Fruit fly (Drosophila melanogaster) whole organism, wandering third instar larva: ENCODE data around the gene CG32639.

Experiments used
- Abd-B ChIP-seq: fragments of >200 bp; optimal IDR thresholded peaks from 2 replicates; lab custom pipeline; 2017; ENCODE audit warnings: missing biosample characterization, missing genetic modification characterization
- CG32264 ChIP-seq: fragments of 200-800 bp; sonication (Bioruptor generic); optimal IDR thresholded peaks from 2 replicates; lab custom pipeline; 2016; ENCODE audit warnings: missing biosample characterization, missing genetic modification characterization
- CG9705 ChIP-seq: fragments of 200-800 bp; sonication (Bioruptor generic); optimal IDR thresholded peaks from 2 replicates; lab custom pipeline; 2018; ENCODE audit warnings: missing biosample characterization, mild to moderate bottlenecking, missing genetic modification characterization
- CrebA ChIP-seq: fragments of 200-800 bp; sonication (Bioruptor generic); optimal IDR thresholded peaks from 2 replicates; lab custom pipeline; 2016; ENCODE audit warnings: missing biosample characterization, mild to moderate bottlenecking, missing genetic modification characterization, borderline replicate concordance
- Dfd ChIP-seq: fragments of >200 bp; optimal IDR thresholded peaks from 2 replicates; lab custom pipeline; 2017; ENCODE audit warnings: missing biosample characterization, missing genetic modification characterization
- Dif ChIP-seq: fragments of 200-275, 200-300 bp; sonication (Bioruptor generic); optimal IDR thresholded peaks from 2 replicates; lab custom pipeline; 2018; ENCODE audit warnings: missing biosample characterization, missing genetic modification characterization; ENCODE audit not compliant: partially characterized antibody
- GATAd ChIP-seq: sonication (Bioruptor generic); optimal IDR thresholded peaks from 2 replicates; lab custom pipeline; 2016; ENCODE audit warnings: missing biosample characterization, missing genetic modification characterization
- HLH106 ChIP-seq: fragments of 200-800 bp; optimal IDR thresholded peaks from 3 replicates; lab custom pipeline; 2019; ENCODE audit warnings: missing biosample characterization, mild to moderate bottlenecking, missing genetic modification characterization, moderate library complexity
- Hnf4 ChIP-seq: fragments of 200-800 bp; sonication (Bioruptor generic); optimal IDR thresholded peaks from 2 replicates; lab custom pipeline; 2016; ENCODE audit warnings: missing biosample characterization, mild to moderate bottlenecking, missing genetic modification characterization
- Hr78 ChIP-seq: fragments of >200 bp; optimal IDR thresholded peaks from 2 replicates; lab custom pipeline; 2017; ENCODE audit warnings: missing biosample characterization, missing genetic modification characterization
- Hr83 ChIP-seq: fragments of 200-300 bp; sonication (Bioruptor generic); optimal IDR thresholded peaks from 2 replicates; lab custom pipeline; 2016; ENCODE audit warnings: missing biosample characterization, mild to moderate bottlenecking, missing genetic modification characterization, moderate library complexity; ENCODE audit not compliant: poor library complexity, severe bottlenecking
- Jra ChIP-seq: sonication (Bioruptor generic); optimal IDR thresholded peaks from 2 replicates; lab custom pipeline; 2016; ENCODE audit warnings: missing biosample characterization, missing genetic modification characterization
- Mio ChIP-seq: sonication (Bioruptor generic); optimal IDR thresholded peaks from 2 replicates; lab custom pipeline; 2016; ENCODE audit warnings: missing biosample characterization, missing genetic modification characterization
- Myc ChIP-seq: fragments of >200 bp; optimal IDR thresholded peaks from 2 replicates; lab custom pipeline; 2017
- N ChIP-seq: fragments of >200 bp; optimal IDR thresholded peaks from 2 replicates; lab custom pipeline; 2018; ENCODE audit warnings: missing biosample characterization, missing external identifiers, missing genetic modification characterization
- OdsH ChIP-seq: fragments of 200-800 bp; sonication (Bioruptor generic); optimal IDR thresholded peaks from 2 replicates; lab custom pipeline; 2016; ENCODE audit warnings: missing biosample characterization, mild to moderate bottlenecking, missing genetic modification characterization
- Rel ChIP-seq, 2 experiments: fragments of 200-800 bp; sonication (Bioruptor generic) in 1 of 2; optimal IDR thresholded peaks; 2 replicates in 1 of 2; 3 replicates in 1 of 2; lab custom pipeline; 2016 to 2019; ENCODE audit warnings: mild to moderate bottlenecking in 2 of 2, missing biosample characterization in 2 of 2, missing genetic modification characterization in 2 of 2, moderate library complexity in 1 of 2
- Sp1 ChIP-seq: fragments of 200-800 bp; sonication (Bioruptor generic); optimal IDR thresholded peaks from 3 replicates; lab custom pipeline; 2019; ENCODE audit warnings: missing biosample characterization, mild to moderate bottlenecking, missing genetic modification characterization, moderate library complexity
- Vsx2 ChIP-seq: fragments of 200-300, 225-300 bp; sonication (Bioruptor generic); optimal IDR thresholded peaks from 2 replicates; lab custom pipeline; 2018; ENCODE audit warnings: missing biosample characterization, missing genetic modification characterization; ENCODE audit not compliant: partially characterized antibody
- br ChIP-seq: fragments of 200-800 bp; sonication (Bioruptor generic); optimal IDR thresholded peaks from 2 replicates; lab custom pipeline; 2016; ENCODE audit warnings: missing biosample characterization, missing genetic modification characterization
- brk ChIP-seq: fragments of 200-800 bp; sonication (Bioruptor generic); optimal IDR thresholded peaks from 2 replicates; lab custom pipeline; 2016; ENCODE audit warnings: missing biosample characterization, mild to moderate bottlenecking, missing genetic modification characterization
- dl ChIP-seq, 2 experiments: fragments of 175-275, 200-275 bp in 1 of 2; fragments of 200-275 bp in 1 of 2; sonication (Bioruptor generic); optimal IDR thresholded peaks; lab custom pipeline; 2018; ENCODE audit warnings: mild to moderate bottlenecking in 2 of 2, missing biosample characterization in 2 of 2, missing genetic modification characterization in 2 of 2, moderate library complexity in 2 of 2; ENCODE audit not compliant: partially characterized antibody in 2 of 2, insufficient read depth in 1 of 2
- dmrt93B ChIP-seq: fragments of 200-800 bp; sonication (Bioruptor generic); optimal IDR thresholded peaks from 2 replicates; lab custom pipeline; 2018; ENCODE audit warnings: missing biosample characterization, mild to moderate bottlenecking, missing genetic modification characterization
- dsf ChIP-seq: sonication (Bioruptor generic); optimal IDR thresholded peaks from 2 replicates; lab custom pipeline; 2016; ENCODE audit warnings: missing biosample characterization, missing genetic modification characterization, borderline replicate concordance
- ey ChIP-seq: fragments of 200-800 bp; sonication (Bioruptor generic); optimal IDR thresholded peaks from 2 replicates; lab custom pipeline; 2016; ENCODE audit warnings: missing biosample characterization, missing genetic modification characterization
- foxo ChIP-seq, 2 experiments: fragments of 200-800 bp; sonication (Bioruptor generic); optimal IDR thresholded peaks; 2 replicates in 1 of 2; 3 replicates in 1 of 2; lab custom pipeline; 2016 to 2017; ENCODE audit warnings: missing biosample characterization in 2 of 2, missing genetic modification characterization in 2 of 2
- fru ChIP-seq: fragments of 200-800 bp; sonication (Bioruptor generic); optimal IDR thresholded peaks from 3 replicates; lab custom pipeline; 2016; ENCODE audit warnings: missing biosample characterization, mild to moderate bottlenecking, missing genetic modification characterization
- h ChIP-seq: fragments of 200-800 bp; sonication (Bioruptor generic); optimal IDR thresholded peaks from 3 replicates; lab custom pipeline; 2016; ENCODE audit warnings: missing biosample characterization, mild to moderate bottlenecking, missing genetic modification characterization
- jim ChIP-seq: fragments of 175-275, 200-325 bp; sonication (Bioruptor generic); optimal IDR thresholded peaks from 2 replicates; lab custom pipeline; 2016; ENCODE audit warnings: missing biosample characterization, mild to moderate bottlenecking, missing genetic modification characterization
- lola ChIP-seq: fragments of >200 bp; optimal IDR thresholded peaks from 2 replicates; lab custom pipeline; 2017; ENCODE audit warnings: missing biosample characterization, missing genetic modification characterization
- pan ChIP-seq: fragments of >200 bp; optimal IDR thresholded peaks from 2 replicates; lab custom pipeline; 2017
- psq ChIP-seq: fragments of 200-800 bp; sonication (Bioruptor generic); optimal IDR thresholded peaks from 3 replicates; lab custom pipeline; 2017; ENCODE audit warnings: missing biosample characterization, mild to moderate bottlenecking, missing genetic modification characterization, moderate library complexity
- rgr ChIP-seq: fragments of 200-800 bp; sonication (Bioruptor generic); optimal IDR thresholded peaks from 3 replicates; lab custom pipeline; 2016; ENCODE audit warnings: missing biosample characterization, mild to moderate bottlenecking, missing genetic modification characterization
- sage ChIP-seq: fragments of 200-800 bp; sonication (Bioruptor generic); optimal IDR thresholded peaks from 2 replicates; lab custom pipeline; 2016; ENCODE audit warnings: missing biosample characterization, mild to moderate bottlenecking, missing genetic modification characterization
- sv ChIP-seq: fragments of 200-800 bp; sonication (Bioruptor generic); optimal IDR thresholded peaks from 3 replicates; lab custom pipeline; 2016; ENCODE audit warnings: missing biosample characterization, missing genetic modification characterization
- tai ChIP-seq: sonication (Bioruptor generic); optimal IDR thresholded peaks from 2 replicates; lab custom pipeline; 2016; ENCODE audit warnings: missing biosample characterization, missing genetic modification characterization
- usp ChIP-seq: fragments of >200 bp; optimal IDR thresholded peaks from 2 replicates; lab custom pipeline; 2017; ENCODE audit warnings: missing biosample characterization, missing genetic modification characterization
- woc ChIP-seq: sonication (Bioruptor generic); optimal IDR thresholded peaks from 2 replicates; lab custom pipeline; 2016; ENCODE audit warnings: missing biosample characterization, mild to moderate bottlenecking, missing genetic modification characterization

CG32639 gene

DNA sequence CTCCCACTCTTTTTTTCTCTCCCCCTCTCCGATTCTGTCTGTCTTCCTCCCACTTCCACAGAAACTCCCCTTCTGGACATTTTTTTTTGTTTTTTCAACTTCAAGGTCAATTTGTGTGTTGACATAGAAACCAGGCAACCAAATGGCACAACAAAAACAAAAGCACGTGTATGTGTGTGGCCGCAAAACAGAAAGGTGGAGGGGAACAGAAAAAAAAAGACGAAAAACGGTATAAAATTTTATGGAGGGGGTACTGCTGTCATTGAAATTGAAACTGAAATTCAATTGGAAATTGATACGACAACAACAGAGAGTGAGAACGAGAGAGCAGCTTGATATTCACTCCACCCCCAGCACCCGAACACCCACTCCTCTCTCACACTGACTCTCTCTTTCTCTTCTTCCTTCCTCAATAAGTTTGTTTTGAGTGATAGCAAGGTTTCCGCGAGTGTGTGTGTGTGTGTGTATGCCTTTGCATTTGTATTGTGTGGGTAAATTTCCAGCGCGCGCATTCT lies 42.2 kb upstream of the CG32639 start:
- TF ChIP-seq psq (peak; percentile 47), tai (GFP tag; lab: Kevin White, UChicago) (no peak), CrebA (GFP tag; lab: Kevin White, UChicago) (no peak), dl (GFP tag; optimal IDR thresholded peaks at IDR 0.05; lab: Kevin White, UChicago; ENCODE audit: insufficient read depth in 1 of 2, partially characterized antibody in 2 of 2) (peak; percentile 81 to 83), jim (GFP tag; lab: Kevin White, UChicago) (peak; percentile 69), h (GFP tag; lab: Kevin White, UChicago) (peak; percentile 16), Vsx2 (GFP tag; lab: Kevin White, UChicago) (no peak), Dif (GFP tag; lab: Kevin White, UChicago) (peak; percentile 86), Hr83 (peak; percentile 8), Hr78 (GFP tag; lab: Kevin White, UChicago) (no peak), Rel (GFP tag; optimal IDR thresholded peaks at IDR 0.05; lab: Kevin White, UChicago) (no peak), Rel (tag; optimal IDR thresholded peaks at IDR 0.05; lab: Kevin White, UChicago) (peak; percentile 31), Mio (GFP tag; lab: Kevin White, UChicago) (no peak)

DNA sequence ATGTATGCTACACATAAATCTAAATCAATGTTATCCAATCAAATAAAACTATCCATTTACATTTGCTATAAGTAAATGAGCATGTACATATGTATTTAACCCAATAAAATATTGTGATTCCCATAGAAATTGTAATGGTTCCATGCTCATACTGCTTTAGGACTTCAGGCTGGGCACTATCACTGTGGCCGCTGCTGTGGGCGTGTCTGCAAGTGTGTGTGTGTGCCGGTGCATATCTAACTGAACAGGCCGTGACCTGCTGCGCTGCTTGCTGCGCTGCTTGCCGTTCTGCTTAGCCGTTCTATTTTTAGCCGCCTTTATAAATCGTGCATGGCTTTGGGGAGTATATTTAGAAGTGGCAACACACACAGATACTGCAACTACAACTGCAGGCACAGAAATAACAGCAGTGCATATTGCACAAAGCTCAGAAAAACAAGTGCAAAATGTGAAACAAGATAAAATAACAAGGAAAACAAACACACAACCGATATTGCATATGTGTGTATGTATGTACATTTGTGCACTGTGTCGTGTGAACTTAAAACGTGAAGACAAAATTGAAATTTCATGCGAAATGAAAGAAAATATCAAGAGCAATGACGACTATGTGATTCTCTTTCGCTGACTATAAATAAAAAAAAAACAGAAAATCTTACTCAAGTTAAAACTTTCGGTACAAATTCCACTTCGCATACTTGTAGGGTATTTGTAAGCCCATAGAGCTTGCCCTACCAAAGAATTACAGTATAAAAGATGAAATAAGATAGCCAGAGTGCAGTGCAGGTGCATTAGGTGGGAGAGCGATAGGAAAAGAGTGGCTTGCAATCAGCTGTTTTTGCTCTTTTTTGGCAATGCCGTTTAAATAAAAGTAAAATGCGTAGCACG lies 41.5 kb upstream of the CG32639 start:
- peak; percentile 46 for TF ChIP-seq ey (GFP tag; lab: Kevin White, UChicago)
- no peak for TF ChIP-seq CrebA (GFP tag; lab: Kevin White, UChicago)
- no peak for TF ChIP-seq Dfd (GFP tag; lab: Kevin White, UChicago)
- TF ChIP-seq dl (GFP tag; optimal IDR thresholded peaks at IDR 0.05; lab: Kevin White, UChicago; ENCODE audit: insufficient read depth in 1 of 2, partially characterized antibody in 2 of 2), result no peak
- TF ChIP-seq Vsx2 (GFP tag; lab: Kevin White, UChicago), result no peak
- no peak for TF ChIP-seq jim (GFP tag; lab: Kevin White, UChicago)
- TF ChIP-seq sage (GFP tag; lab: Kevin White, UChicago), result no peak
- no peak for TF ChIP-seq CG9705 (GFP tag; lab: Kevin White, UChicago)
- no peak for TF ChIP-seq dsf (GFP tag; lab: Kevin White, UChicago)
- peak; percentile 31 for TF ChIP-seq CG32264
- peak in 1 of 2 experiments; percentile 66 for TF ChIP-seq foxo (GFP tag; optimal IDR thresholded peaks at IDR 0.05; lab: Kevin White, UChicago)
- no peak for TF ChIP-seq pan
- TF ChIP-seq Jra (GFP tag; lab: Kevin White, UChicago), result no peak
- TF ChIP-seq HLH106, result peak; percentile 21
- TF ChIP-seq Abd-B, result no peak
- TF ChIP-seq brk (GFP tag; lab: Kevin White, UChicago), result no peak
- TF ChIP-seq Hr78 (GFP tag; lab: Kevin White, UChicago), result no peak
- peak; percentile 71 for TF ChIP-seq psq
- no peak for TF ChIP-seq lola
- peak; percentile 1 for TF ChIP-seq OdsH (GFP tag; lab: Kevin White, UChicago)
- TF ChIP-seq Myc, result no peak
- peak; percentile 17 for TF ChIP-seq tai (GFP tag; lab: Kevin White, UChicago)
- TF ChIP-seq woc, result peak; percentile 77
- TF ChIP-seq dmrt93B, result peak; percentile 51
- peak; percentile 69 for TF ChIP-seq h (GFP tag; lab: Kevin White, UChicago)
- TF ChIP-seq GATAd (GFP tag; lab: Kevin White, UChicago), result no peak
- TF ChIP-seq Hr83, result no peak
- peak; percentile 38 for TF ChIP-seq Hnf4 (GFP tag; lab: Kevin White, UChicago)
- no peak for TF ChIP-seq Dif (GFP tag; lab: Kevin White, UChicago)
- TF ChIP-seq sv (GFP tag; lab: Kevin White, UChicago), result no peak
- TF ChIP-seq Rel (GFP tag; optimal IDR thresholded peaks at IDR 0.05; lab: Kevin White, UChicago), result no peak
- no peak for TF ChIP-seq Rel (tag; optimal IDR thresholded peaks at IDR 0.05; lab: Kevin White, UChicago)
- no peak for TF ChIP-seq Mio (GFP tag; lab: Kevin White, UChicago)
- peak; percentile 63 for TF ChIP-seq rgr (GFP tag; lab: Kevin White, UChicago)
- peak; percentile 53 for TF ChIP-seq fru (GFP tag; lab: Kevin White, UChicago)
- TF ChIP-seq N (GFP tag; lab: Kevin White, UChicago), result no peak
- peak; percentile 33 for TF ChIP-seq Sp1
- peak; percentile 41 for TF ChIP-seq br
- TF ChIP-seq usp, result no peak
